Worm (Caenorhabditis elegans) whole organism, L3 larva: ENCODE data around the gene moe-3.

Experiments
- lin-15B ChIP-seq: fragments of 150-350 bp; optimal IDR thresholded peaks from 2 replicates; lab custom pipeline; 2014; ENCODE audit warnings: missing biosample characterization, missing genetic modification characterization
- nhr-237 ChIP-seq: fragments of 150-350 bp; optimal IDR thresholded peaks from 2 replicates; lab custom pipeline; 2014; ENCODE audit warnings: missing biosample characterization, missing genetic modification characterization
- pha-4 ChIP-seq: fragments of 150-350 bp; optimal IDR thresholded peaks from 2 replicates; lab custom pipeline; 2014; ENCODE audit warnings: missing biosample characterization, missing genetic modification reagents, missing genetic modification characterization
- skn-1 ChIP-seq: fragments of 150-350 bp; optimal IDR thresholded peaks from 2 replicates; lab custom pipeline; 2014; ENCODE audit warnings: missing biosample characterization, missing genetic modification characterization
- snpc-4 ChIP-seq: fragments of 150-350 bp; optimal IDR thresholded peaks from 2 replicates; lab custom pipeline; 2014; ENCODE audit warnings: missing biosample characterization, missing genetic modification characterization

- no peak for TF ChIP-seq snpc-4 (tag; lab: Kevin White, UChicago)
- no peak for TF ChIP-seq nhr-237 (tag; lab: Kevin White, UChicago)
- TF ChIP-seq pha-4 (tag; lab: Kevin White, UChicago): no peak
- no peak for TF ChIP-seq lin-15B (tag; lab: Kevin White, UChicago)
- TF ChIP-seq skn-1 (tag; lab: Kevin White, UChicago): no peak
Observed at ce11 chrII:13195706-13196417, 30.3 kb upstream of the moe-3 start.
